Worm (Caenorhabditis elegans) whole organism, L2 larva: Measurements from ENCODE around the gene srw-144.

Experiments used
- C34F6.9 ChIP-seq: fragments of 150-350 bp; optimal IDR thresholded peaks from 2 replicates; lab custom pipeline; 2014; ENCODE audit warnings: missing biosample characterization, missing genetic modification characterization
- F13H6.1 ChIP-seq: sonication (generic microtip); optimal IDR thresholded peaks from 2 replicates; lab custom pipeline; 2016; ENCODE audit warnings: missing genetic modification characterization, missing compliant biosample characterization
- R02D3.7 ChIP-seq: fragments of 150-350 bp; optimal IDR thresholded peaks from 2 replicates; lab custom pipeline; 2014; ENCODE audit warnings: missing biosample characterization, missing genetic modification characterization
- Y55F3AM.14 ChIP-seq: fragments of 200-800 bp; sonication (Bioruptor generic); optimal IDR thresholded peaks from 2 replicates; lab custom pipeline; 2018; ENCODE audit warnings: mild to moderate bottlenecking, missing genetic modification characterization, missing compliant biosample characterization
- alr-1 ChIP-seq: fragments of 150-350 bp; optimal IDR thresholded peaks from 2 replicates; lab custom pipeline; 2014; ENCODE audit warnings: missing biosample characterization, missing genetic modification characterization
- aly-2 ChIP-seq: fragments of 150-350 bp; optimal IDR thresholded peaks from 2 replicates; lab custom pipeline; 2014; ENCODE audit warnings: missing biosample characterization, missing genetic modification characterization
- ama-1 ChIP-seq: fragments of 150-350 bp; optimal IDR thresholded peaks from 2 replicates; lab custom pipeline; 2018; ENCODE audit warnings: inconsistent platforms
- blmp-1 ChIP-seq: sonication (generic microtip); optimal IDR thresholded peaks from 2 replicates; lab custom pipeline; 2017; ENCODE audit warnings: missing genetic modification characterization, mild to moderate bottlenecking, missing compliant biosample characterization, antibody characterized with exemption, moderate library complexity; ENCODE audit not compliant: insufficient read depth
- ceh-16 ChIP-seq: fragments of 150-350 bp; optimal IDR thresholded peaks from 2 replicates; lab custom pipeline; 2014; ENCODE audit warnings: missing biosample characterization, missing genetic modification characterization
- ceh-82 ChIP-seq: fragments of 150-350 bp; optimal IDR thresholded peaks from 2 replicates; lab custom pipeline; 2014; ENCODE audit warnings: missing biosample characterization, missing genetic modification characterization
- dmd-4 ChIP-seq: sonication (generic microtip); optimal IDR thresholded peaks from 2 replicates; lab custom pipeline; 2017; ENCODE audit warnings: missing biosample characterization, missing genetic modification characterization
- egl-27 ChIP-seq: sonication (generic microtip); optimal IDR thresholded peaks from 3 replicates; lab custom pipeline; 2017; ENCODE audit warnings: missing biosample characterization, missing genetic modification reagents, missing genetic modification characterization
- elt-3 ChIP-seq: sonication (generic microtip); optimal IDR thresholded peaks from 2 replicates; lab custom pipeline; 2017; ENCODE audit warnings: missing biosample characterization, missing genetic modification characterization
- lin-11 ChIP-seq: fragments of 150-350 bp; sonication (generic microtip); optimal IDR thresholded peaks from 2 replicates; lab custom pipeline; 2014; ENCODE audit warnings: missing biosample characterization, missing genetic modification characterization, inconsistent platforms, mixed read lengths
- lin-13 ChIP-seq: fragments of 150-350 bp; optimal IDR thresholded peaks from 2 replicates; lab custom pipeline; 2014; ENCODE audit warnings: missing biosample characterization, missing genetic modification reagents, missing genetic modification characterization
- lsy-2 ChIP-seq, 2 experiments: fragments of 150-350 bp in 1 of 2; sonication (generic microtip) in 1 of 2; optimal IDR thresholded peaks; 2 replicates each; lab custom pipeline; 2014 to 2017; ENCODE audit warnings: missing biosample characterization in 2 of 2, missing genetic modification characterization in 2 of 2
- mab-5 ChIP-seq: fragments of 150-350 bp; optimal IDR thresholded peaks from 2 replicates; lab custom pipeline; 2014; ENCODE audit warnings: missing biosample characterization, missing genetic modification characterization
- nhr-11 ChIP-seq: fragments of 150-350 bp; optimal IDR thresholded peaks from 2 replicates; lab custom pipeline; 2014; ENCODE audit warnings: missing biosample characterization, missing genetic modification characterization
- nhr-21 ChIP-seq: fragments of 150-350 bp; optimal IDR thresholded peaks from 2 replicates; lab custom pipeline; 2014; ENCODE audit warnings: missing biosample characterization, missing genetic modification characterization
- nhr-23 ChIP-seq: fragments of 150-350 bp; optimal IDR thresholded peaks from 2 replicates; lab custom pipeline; 2014; ENCODE audit warnings: missing biosample characterization, missing genetic modification reagents, missing genetic modification characterization
- nhr-237 ChIP-seq: fragments of 150-350 bp; optimal IDR thresholded peaks from 2 replicates; lab custom pipeline; 2014; ENCODE audit warnings: missing biosample characterization, missing genetic modification characterization
- nhr-25 ChIP-seq: fragments of 150-350 bp; sonication (generic microtip); optimal IDR thresholded peaks from 3 replicates; lab custom pipeline; 2014; ENCODE audit warnings: missing biosample characterization, missing genetic modification characterization
- nhr-77 ChIP-seq: fragments of 150-350 bp; optimal IDR thresholded peaks from 2 replicates; lab custom pipeline; 2014; ENCODE audit warnings: missing biosample characterization, missing genetic modification characterization
- peb-1 ChIP-seq: fragments of 150-350 bp; optimal IDR thresholded peaks from 2 replicates; lab custom pipeline; 2014; ENCODE audit warnings: missing biosample characterization, missing genetic modification characterization
- sem-4 ChIP-seq: fragments of 150-350 bp; optimal IDR thresholded peaks from 2 replicates; lab custom pipeline; 2014; ENCODE audit warnings: missing biosample characterization, missing genetic modification reagents, missing genetic modification characterization
- skn-1 ChIP-seq: sonication (generic microtip); optimal IDR thresholded peaks from 2 replicates; lab custom pipeline; 2017; ENCODE audit warnings: missing biosample characterization, missing genetic modification characterization
- sma-3 ChIP-seq: sonication (generic microtip); optimal IDR thresholded peaks from 2 replicates; lab custom pipeline; 2016; ENCODE audit warnings: missing genetic modification reagents, missing genetic modification characterization, missing compliant biosample characterization
- sma-9 ChIP-seq, 2 experiments: fragments of 150-350 bp in 1 of 2; sonication (generic microtip) in 1 of 2; optimal IDR thresholded peaks; 2 replicates each; lab custom pipeline; 2014 to 2016; ENCODE audit warnings: missing genetic modification characterization in 2 of 2, mild to moderate bottlenecking in 1 of 2, missing biosample characterization in 1 of 2, missing compliant biosample characterization in 1 of 2, missing genetic modification reagents in 1 of 2, moderate library complexity in 1 of 2
- snpc-4 ChIP-seq: fragments of 150-350 bp; optimal IDR thresholded peaks from 2 replicates; lab custom pipeline; 2014; ENCODE audit warnings: missing biosample characterization, missing genetic modification characterization
- unc-55 ChIP-seq: fragments of 150-350 bp; sonication (generic microtip); optimal IDR thresholded peaks from 3 replicates; lab custom pipeline; 2014; ENCODE audit warnings: missing biosample characterization, missing genetic modification reagents, missing genetic modification characterization
- unc-62 ChIP-seq: fragments of 150-350 bp; optimal IDR thresholded peaks from 2 replicates; lab custom pipeline; 2014; ENCODE audit warnings: missing biosample characterization, missing genetic modification reagents, missing genetic modification characterization
- zag-1 ChIP-seq: fragments of 150-350 bp; optimal IDR thresholded peaks from 2 replicates; lab custom pipeline; 2014; ENCODE audit warnings: missing biosample characterization, missing genetic modification characterization
- ztf-1 ChIP-seq: fragments of 200-800 bp; sonication (Bioruptor generic); conservative IDR thresholded peaks from 2 replicates; pipeline ENCODE4 v1.3.6; 2022; ENCODE audit warnings: missing genetic modification characterization, missing compliant biosample characterization
- ztf-4 ChIP-seq: fragments of 150-350 bp; optimal IDR thresholded peaks from 2 replicates; lab custom pipeline; 2014; ENCODE audit warnings: missing biosample characterization, missing genetic modification characterization

Gene srw-144

ce11 chrV:2985309-2985708, 24.5 kb upstream of the srw-144 start, which contains the start of gene srw-139:
srw-139 (minus strand) TSS chrV:2985409.
- no peak for TF ChIP-seq alr-1 (tag; lab: Kevin White, UChicago)
- no peak for TF ChIP-seq R02D3.7 (tag; lab: Kevin White, UChicago)
- no peak for TF ChIP-seq zag-1 (tag; lab: Kevin White, UChicago)
- no peak for TF ChIP-seq lin-13 (GFP tag; lab: Kevin White, UChicago)
- TF ChIP-seq ceh-82 = no peak
- no peak for TF ChIP-seq skn-1 (tag; lab: Kevin White, UChicago)
- TF ChIP-seq egl-27 (tag; lab: Kevin White, UChicago) = no peak

- TF ChIP-seq aly-2 (tag; lab: Kevin White, UChicago) (no peak), peb-1 (tag; lab: Kevin White, UChicago) (no peak), mab-5 (tag; lab: Kevin White, UChicago) (no peak), egl-27 (tag; lab: Kevin White, UChicago) (no peak), nhr-23 (tag; lab: Kevin White, UChicago) (no peak), F13H6.1 (tag; lab: Kevin White, UChicago) (no peak), sma-9 (GFP tag; optimal IDR thresholded peaks at IDR 0.05; lab: Kevin White, UChicago) (no peak), sma-9 (tag; optimal IDR thresholded peaks at IDR 0.05; lab: Kevin White, UChicago) (no peak), sem-4 (no peak), unc-62 (GFP tag; lab: Kevin White, UChicago) (no peak), nhr-21 (no peak), nhr-77 (tag; lab: Kevin White, UChicago) (no peak), ztf-4 (tag; lab: Kevin White, UChicago) (no peak), nhr-237 (tag; lab: Kevin White, UChicago) (no peak), zag-1 (tag; lab: Kevin White, UChicago) (no peak), lin-11 (tag; lab: Kevin White, UChicago) (no peak), skn-1 (tag; lab: Kevin White, UChicago) (no peak)
Observed at ce11 chrV:2983351-2983750, 22.6 kb upstream of the srw-144 start, which contains the start of gene srw-117. srw-117 (minus strand) TSS chrV:2983451.

- no peak for TF ChIP-seq blmp-1
- TF ChIP-seq unc-55 = no peak
- no peak for TF ChIP-seq lsy-2 (tag; optimal IDR thresholded peaks at IDR 0.05; lab: Kevin White, UChicago)
- TF ChIP-seq ztf-1 (GFP tag; lab: Robert Waterston, UW) = no peak
- TF ChIP-seq nhr-77 (tag; lab: Kevin White, UChicago) = no peak
- no peak for TF ChIP-seq ama-1 (lab: Kevin White, UChicago)
- TF ChIP-seq peb-1 (tag; lab: Kevin White, UChicago) = no peak
- no peak for TF ChIP-seq snpc-4 (tag; lab: Kevin White, UChicago)
- TF ChIP-seq skn-1 (tag; lab: Kevin White, UChicago) = no peak
- no peak for TF ChIP-seq nhr-11 (tag; lab: Kevin White, UChicago)
- TF ChIP-seq zag-1 (tag; lab: Kevin White, UChicago) = no peak
- TF ChIP-seq nhr-25 (tag; lab: Kevin White, UChicago) = no peak
- TF ChIP-seq C34F6.9 (tag; lab: Kevin White, UChicago) = no peak
- no peak for TF ChIP-seq sma-3 (GFP tag; lab: Kevin White, UChicago)
- no peak for TF ChIP-seq sem-4
- TF ChIP-seq unc-62 (GFP tag; lab: Kevin White, UChicago) = no peak
- TF ChIP-seq dmd-4 = no peak
- no peak for TF ChIP-seq ceh-16 (tag; lab: Kevin White, UChicago)
- TF ChIP-seq nhr-237 (tag; lab: Kevin White, UChicago) = no peak
- TF ChIP-seq ztf-4 (tag; lab: Kevin White, UChicago) = no peak
Observed at ce11 chrV:2979978-2980377, 19.2 kb upstream of the srw-144 start, which contains the start of gene srw-118. srw-118 (minus strand) TSS chrV:2980078.

- TF ChIP-seq nhr-23 (tag; lab: Kevin White, UChicago) (no peak), elt-3 (tag; lab: Kevin White, UChicago) (no peak), Y55F3AM.14 (GFP tag; lab: Kevin White, UChicago) (no peak), dmd-4 (no peak), nhr-25 (tag; lab: Kevin White, UChicago) (no peak)
Observed at ce11 chrV:2976287-2976686, 15.5 kb upstream of the srw-144 start, which contains the start of gene srw-124. srw-124 (plus strand) TSS chrV:2976587.
